Fruit fly (Drosophila melanogaster): ENCODE results near the gene CG14456.

dm6 chr3L:22727739-22728335 is 40.8 kb downstream of the CG14456 start, which contains the start of the genes CG14450 and CG11367:
- TF ChIP-seq CG7101 (tag; optimal IDR thresholded peaks at IDR 0.05) (no peak), CG12768 (GFP tag; optimal IDR thresholded peaks at IDR 0.05) (peak; percentile 19), CG33017 (tag; optimal IDR thresholded peaks at IDR 0.05) (peak; percentile 19)
